Worm (Caenorhabditis elegans): Measurements from ENCODE around the gene Y116F11B.9.

DNA sequence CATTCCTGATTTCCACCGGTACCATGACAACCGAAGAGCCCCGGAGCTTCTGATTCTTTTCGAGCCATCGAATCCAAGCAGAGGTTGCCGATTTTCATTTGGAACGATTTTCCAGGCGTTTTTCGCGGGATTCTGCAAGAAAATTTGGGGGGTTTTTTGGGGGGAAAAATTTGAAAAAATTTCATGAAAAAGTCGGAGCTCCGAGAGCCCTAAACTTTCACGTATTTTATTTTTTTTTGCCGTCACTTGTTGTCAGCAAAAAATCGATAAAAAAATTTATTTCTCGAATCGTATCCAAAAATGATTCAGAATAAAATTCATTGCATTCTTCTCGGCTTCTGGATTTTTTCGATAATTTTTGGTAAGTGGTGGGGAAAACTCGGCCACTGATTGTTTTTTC is 15.1 kb upstream of the Y116F11B.9 start, which contains the start of gene Y116F11B.13:
- TF ChIP-seq nhr-11 (tag; optimal IDR thresholded peaks at IDR 0.05) (no peak), ama-1 (optimal IDR thresholded peaks at IDR 0.05) (no peak), elt-4 (tag; optimal IDR thresholded peaks at IDR 0.05) (no peak), dmd-4 (tag; optimal IDR thresholded peaks at IDR 0.05; ENCODE audit: borderline replicate concordance) (no peak), ceh-30 (tag; optimal IDR thresholded peaks at IDR 0.05) (no peak)
